Worm (Caenorhabditis elegans): ENCODE measurements around the gene sod-4.
A peak's percentile ranks its signal among the peaks of the same experiment; 100 is the strongest.

Gene sod-4

DNA sequence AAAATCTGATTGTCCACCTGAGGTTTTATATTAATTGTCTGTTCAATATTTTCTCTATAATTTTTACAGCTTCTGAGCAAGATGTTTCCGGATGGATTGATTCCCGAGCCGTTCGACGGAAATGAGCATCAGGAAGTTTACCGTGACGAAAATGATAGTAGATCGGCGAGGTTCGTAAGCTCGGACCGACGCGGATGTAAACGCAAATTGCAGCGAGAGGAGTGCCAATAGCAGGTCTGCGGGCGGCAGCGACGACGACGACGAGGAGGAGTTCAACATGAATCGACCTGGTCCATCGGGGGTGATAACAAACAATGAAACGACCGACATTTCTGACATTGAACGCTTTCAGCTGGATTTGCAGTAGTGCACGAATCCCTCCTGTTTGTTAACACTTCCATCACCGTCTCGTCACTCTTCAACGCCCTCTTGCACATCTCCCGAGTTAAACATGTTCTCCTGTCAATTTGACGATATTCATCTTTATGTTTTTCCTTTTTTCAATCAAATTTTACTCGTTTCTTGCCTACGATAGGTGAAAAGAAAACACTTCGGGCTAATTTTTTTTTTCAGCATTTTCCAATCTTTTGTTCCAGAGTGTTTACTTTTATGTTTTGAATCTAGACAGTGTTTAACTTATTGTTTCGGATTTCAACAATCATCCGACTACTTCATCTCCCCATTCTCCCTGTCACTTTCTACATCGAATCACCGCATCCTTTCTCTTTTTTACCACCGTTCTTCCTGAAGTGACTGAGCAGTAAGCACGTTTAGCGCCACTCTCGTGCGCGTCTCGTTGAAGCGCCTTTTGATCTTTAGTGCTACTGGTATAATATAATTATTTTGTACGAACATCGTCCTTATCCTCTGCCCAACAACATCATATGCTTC lies 38.0 kb downstream of the sod-4 start (continued):
- peak; percentile 26 for TF ChIP-seq tbp1 (GFP tag; optimal IDR thresholded peaks at IDR 0.05)
- TF ChIP-seq aptf-2 (GFP tag; conservative IDR thresholded peaks at IDR 0.05), result no peak
- peak; percentile 17 for TF ChIP-seq lsl-1 (GFP tag; optimal IDR thresholded peaks at IDR 0.05)
- peak; percentile 72; the same call in 1 of the 2 replicates for TF ChIP-seq lin-26 (GFP tag; IDR thresholded peaks at IDR 0.05)
- 0 out of 2 replicates have a peak, but pooled peaks have one; percentile 47 for TF ChIP-seq aptf-3 (GFP tag; IDR thresholded peaks at IDR 0.05)
- TF ChIP-seq rec-8 (tag; optimal IDR thresholded peaks at IDR 0.05), result peak in 1 of 2 experiments; percentile 44
- no peak for TF ChIP-seq hlh-12 (tag; optimal IDR thresholded peaks at IDR 0.05)
- TF ChIP-seq ztf-18 (tag; optimal IDR thresholded peaks at IDR 0.05), result peak; percentile 24
- no peak for TF ChIP-seq lag-1 (GFP tag; IDR thresholded peaks at IDR 0.05)
- TF ChIP-seq nhr-80 (tag; optimal IDR thresholded peaks at IDR 0.05), result no peak
- TF ChIP-seq ztf-28 (GFP tag; IDR thresholded peaks at IDR 0.05), result 0 out of 2 replicates have a peak, but pooled peaks have one; percentile 5
- peak; percentile 32 for TF ChIP-seq atf-7 (tag; optimal IDR thresholded peaks at IDR 0.05)
- no peak for TF ChIP-seq F57C9.4 (tag; optimal IDR thresholded peaks at IDR 0.05)
- no peak for TF ChIP-seq F22D6.2 (tag; optimal IDR thresholded peaks at IDR 0.05)
- peak; percentile 45 for TF ChIP-seq die-1 (tag; optimal IDR thresholded peaks at IDR 0.05)

DNA sequence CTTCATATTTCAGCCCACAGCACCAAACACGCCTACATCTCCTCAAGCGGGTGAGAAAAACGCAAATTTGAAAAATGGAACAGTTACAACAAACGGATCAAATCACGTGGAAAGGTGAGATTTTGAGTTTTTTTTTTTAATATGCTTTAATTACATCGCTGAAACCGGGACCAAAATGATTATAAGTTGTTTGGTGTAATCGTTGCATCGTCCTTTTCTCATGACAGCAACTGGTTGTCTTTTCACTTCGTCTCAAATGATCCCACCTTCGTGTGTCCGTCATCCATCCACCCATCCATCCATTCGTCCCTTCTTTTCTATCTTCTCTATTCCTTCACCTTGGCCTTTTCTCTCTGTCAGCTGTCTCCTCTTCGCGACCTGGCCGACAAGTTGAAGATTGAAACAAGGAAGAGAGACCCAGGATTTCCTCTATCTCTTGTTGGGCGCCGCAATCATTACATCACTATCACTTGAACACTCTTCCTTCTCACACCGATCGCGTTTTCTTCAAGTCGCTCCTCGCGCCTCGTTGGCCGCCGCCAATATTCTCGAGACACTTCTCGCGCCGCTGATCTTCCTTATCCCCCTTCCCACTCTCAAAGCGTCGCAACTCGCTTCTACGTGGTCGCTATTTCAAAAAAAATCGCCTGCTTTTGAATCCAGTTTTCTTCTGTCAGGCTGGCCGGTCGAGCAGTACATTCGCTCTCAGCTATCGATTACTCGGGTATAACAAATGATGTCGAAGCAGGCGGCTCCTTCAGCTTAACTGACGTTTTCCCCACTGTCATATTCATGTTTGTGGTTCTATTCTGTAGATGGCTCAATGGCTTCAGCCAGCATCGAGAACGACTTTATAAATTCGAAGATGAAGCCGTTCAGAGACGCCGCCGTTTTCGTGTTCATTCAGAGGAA lies 42.7 kb downstream of the sod-4 start:
- TF ChIP-seq hlh-12 (tag; optimal IDR thresholded peaks at IDR 0.05) (no peak), Y53F4B.3 (GFP tag; IDR thresholded peaks at IDR 0.05) (no peak), madf-8 (GFP tag; conservative IDR thresholded peaks at IDR 0.05) (no peak), cebp-1 (GFP tag; IDR thresholded peaks at IDR 0.05) (no peak), cebp-1 (tag; optimal IDR thresholded peaks at IDR 0.05) (peak; percentile 27), zfh-2 (GFP tag; conservative IDR thresholded peaks at IDR 0.05) (peak; percentile 88), snpc-3.4 (tag; optimal IDR thresholded peaks at IDR 0.05) (no peak)

ce11 chrIII:9455980-9456658 lies 44.1 kb downstream of the sod-4 start, which contains the start of the genes rheb-1 and spk-1:
Gene rheb-1, minus strand, starts transcription at chrIII:9456030.
Gene spk-1, plus strand, starts transcription at chrIII:9456608.
- TF ChIP-seq K11D2.4 (GFP tag; IDR thresholded peaks at IDR 0.05) (peak; percentile 65), mel-28 (tag; optimal IDR thresholded peaks at IDR 0.05; ENCODE audit: borderline replicate concordance) (no peak), aptf-3 (GFP tag; IDR thresholded peaks at IDR 0.05) (no peak), sea-2 (GFP tag; IDR thresholded peaks at IDR 0.05) (no peak), repo-1 (tag; optimal IDR thresholded peaks at IDR 0.05) (peak; percentile 35), T07F8.4 (tag; optimal IDR thresholded peaks at IDR 0.05) (no peak), lin-26 (GFP tag; IDR thresholded peaks at IDR 0.05) (peak; percentile 60; the same call in 1 of the 2 replicates), ceh-100 (GFP tag; IDR thresholded peaks at IDR 0.05) (peak; percentile 54; the same call in 1 of the 2 replicates), athp-1 (tag; optimal IDR thresholded peaks at IDR 0.05) (peak; percentile 86), lin-40 (tag; optimal IDR thresholded peaks at IDR 0.05) (peak; percentile 87), F23B12.7 (tag; optimal IDR thresholded peaks at IDR 0.05; ENCODE audit: insufficient read depth) (peak; percentile 82), snpc-3.4 (tag; optimal IDR thresholded peaks at IDR 0.05) (peak; percentile 82), attf-3 (GFP tag; conservative IDR thresholded peaks at IDR 0.05) (0 out of 2 replicates have a peak, but pooled peaks have one; percentile 40), unc-62 (GFP tag; optimal IDR thresholded peaks at IDR 0.05) (peak; percentile 63), F52B5.7 (tag; optimal IDR thresholded peaks at IDR 0.05) (peak; percentile 38), zim-3 (tag; optimal IDR thresholded peaks at IDR 0.05) (no peak), F33H1.4 (GFP tag; IDR thresholded peaks at IDR 0.05) (peak; percentile 72), egrh-3 (GFP tag; IDR thresholded peaks at IDR 0.05) (0 out of 2 replicates have a peak, but pooled peaks have one; percentile 18), attf-5 (GFP tag; optimal IDR thresholded peaks at IDR 0.05) (peak; percentile 92), ZK185.1 (tag; optimal IDR thresholded peaks at IDR 0.05; ENCODE audit: poor library complexity, severe bottlenecking) (peak; percentile 84), aptf-2 (GFP tag; conservative IDR thresholded peaks at IDR 0.05) (no peak), him-1 (tag; optimal IDR thresholded peaks at IDR 0.05) (no peak), hmg-1.2 (GFP tag; IDR thresholded peaks at IDR 0.05) (peak; percentile 94)

Data from whole organism, young adult.